Worm (Caenorhabditis elegans): ENCODE measurements around the gene ubc-13.

DNA sequence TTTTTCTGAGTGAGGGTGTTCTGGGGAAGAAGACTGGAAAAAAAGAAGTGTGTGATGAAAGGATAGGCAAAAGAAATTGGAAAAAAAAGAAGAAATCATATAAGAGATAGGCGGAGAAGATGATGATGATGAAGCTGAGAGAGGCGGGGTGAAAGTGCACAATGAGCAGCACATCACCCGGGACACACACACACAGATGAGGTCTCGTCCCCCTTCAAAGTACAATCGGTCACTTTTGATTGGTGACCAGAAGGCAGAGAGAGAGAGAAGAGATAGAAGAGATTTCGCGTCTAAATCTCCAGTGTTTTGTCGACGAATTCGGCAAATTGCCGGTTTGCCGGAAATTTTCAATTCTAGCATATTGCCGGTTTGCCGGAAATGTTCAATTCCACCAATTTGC lies 40.2 kb downstream of the ubc-13 start:
- TF ChIP-seq ztf-11 (tag; optimal IDR thresholded peaks at IDR 0.05) (no peak), fkh-10 (GFP tag; optimal IDR thresholded peaks at IDR 0.05) (no peak), R02D3.7 (tag; optimal IDR thresholded peaks at IDR 0.05) (no peak), nhr-76 (tag; optimal IDR thresholded peaks at IDR 0.05) (no peak), unc-62 (GFP tag; optimal IDR thresholded peaks at IDR 0.05) (no peak)

All from whole organism, L3 larva.